Worm (Caenorhabditis elegans): ENCODE data around the gene C41C4.9.

DNA sequence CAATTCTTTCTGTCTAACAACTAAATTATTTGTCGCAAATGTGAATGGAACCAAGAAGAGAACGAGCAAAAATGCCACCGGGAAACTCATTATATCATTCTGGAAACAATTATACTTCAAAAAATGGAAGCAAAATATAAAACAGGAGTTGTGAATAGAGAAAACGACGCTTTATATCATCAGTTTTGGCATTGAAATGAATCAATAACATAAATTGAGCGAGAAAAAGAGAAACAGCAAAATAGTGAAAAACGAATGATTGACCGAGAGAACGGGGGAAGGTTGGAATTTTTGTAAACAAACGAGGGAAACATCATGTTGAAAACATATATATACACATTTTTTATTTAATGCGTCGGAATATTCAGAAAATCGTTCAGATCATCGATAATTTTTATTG lies 29.4 kb downstream of the C41C4.9 start, which contains the start of gene ctns-1:
- TF ChIP-seq lsy-2 (tag; optimal IDR thresholded peaks at IDR 0.05): no peak
- TF ChIP-seq nhr-28 (tag; optimal IDR thresholded peaks at IDR 0.05): no peak

Measured in whole organism, mixed stage, embryonic.